Worm (Caenorhabditis elegans) whole organism, late embryonic: ENCODE results near the gene F59B2.13.

ENCODE experiments used
- C08G9.2 ChIP-seq: sonication (generic microtip); optimal IDR thresholded peaks from 2 replicates; lab custom pipeline; 2016; ENCODE audit warnings: mild to moderate bottlenecking, missing genetic modification characterization, moderate library complexity, missing compliant biosample characterization
- C38D4.7 ChIP-seq: fragments of 200-800 bp; sonication (Bioruptor generic); optimal IDR thresholded peaks from 2 replicates; lab custom pipeline; 2018; ENCODE audit warnings: mild to moderate bottlenecking, missing genetic modification characterization, moderate library complexity, missing compliant biosample characterization
- F13H6.1 ChIP-seq: sonication (generic microtip); optimal IDR thresholded peaks from 2 replicates; lab custom pipeline; 2016; ENCODE audit warnings: missing genetic modification characterization, missing compliant biosample characterization
- K02D7.2 ChIP-seq: sonication (generic microtip); optimal IDR thresholded peaks from 2 replicates; lab custom pipeline; 2017; ENCODE audit warnings: mild to moderate bottlenecking, missing genetic modification characterization, missing compliant biosample characterization
- T23F11.4 ChIP-seq: fragments of 200-800 bp; sonication (Bioruptor generic); optimal IDR thresholded peaks from 2 replicates; lab custom pipeline; 2018; ENCODE audit warnings: mild to moderate bottlenecking, missing genetic modification characterization, missing compliant biosample characterization
- ahr-1 ChIP-seq: sonication (generic microtip); optimal IDR thresholded peaks from 2 replicates; lab custom pipeline; 2016; ENCODE audit warnings: missing genetic modification characterization, missing compliant biosample characterization
- ceh-14 ChIP-seq: sonication (generic microtip); optimal IDR thresholded peaks from 2 replicates; lab custom pipeline; 2016; ENCODE audit warnings: missing genotype, missing genetic modification characterization, missing compliant biosample characterization
- ceh-18 ChIP-seq: sonication (generic microtip); optimal IDR thresholded peaks from 2 replicates; lab custom pipeline; 2016; ENCODE audit warnings: missing genetic modification characterization, missing compliant biosample characterization
- ceh-19 ChIP-seq: fragments of 200-800 bp; sonication (Bioruptor generic); optimal IDR thresholded peaks from 2 replicates; lab custom pipeline; 2018; ENCODE audit warnings: mild to moderate bottlenecking, missing genetic modification characterization, missing compliant biosample characterization
- ceh-2 ChIP-seq: sonication (generic microtip); optimal IDR thresholded peaks from 2 replicates; lab custom pipeline; 2016; ENCODE audit warnings: missing genotype, missing genetic modification characterization, missing compliant biosample characterization
- ceh-22 ChIP-seq: sonication (generic microtip); optimal IDR thresholded peaks from 2 replicates; lab custom pipeline; 2017; ENCODE audit warnings: missing biosample characterization, missing genetic modification characterization
- ceh-24 ChIP-seq: sonication (generic microtip); optimal IDR thresholded peaks from 2 replicates; lab custom pipeline; 2016; ENCODE audit warnings: mild to moderate bottlenecking, missing genetic modification characterization, missing compliant biosample characterization
- ceh-30 ChIP-seq: fragments of 150-350 bp; optimal IDR thresholded peaks from 2 replicates; lab custom pipeline; 2014; ENCODE audit warnings: missing biosample characterization, missing genetic modification characterization
- ceh-31 ChIP-seq: sonication (generic microtip); optimal IDR thresholded peaks from 2 replicates; lab custom pipeline; 2016; ENCODE audit warnings: missing genetic modification characterization, missing compliant biosample characterization
- ceh-34 ChIP-seq: sonication (generic microtip); optimal IDR thresholded peaks from 2 replicates; lab custom pipeline; 2016; ENCODE audit warnings: mild to moderate bottlenecking, missing genetic modification characterization, missing compliant biosample characterization
- ceh-48 ChIP-seq: sonication (generic microtip); optimal IDR thresholded peaks from 2 replicates; lab custom pipeline; 2016; ENCODE audit warnings: missing genetic modification characterization, inconsistent platforms, missing compliant biosample characterization
- ceh-9 ChIP-seq: sonication (generic microtip); optimal IDR thresholded peaks from 2 replicates; lab custom pipeline; 2016; ENCODE audit warnings: mild to moderate bottlenecking, missing genetic modification characterization, inconsistent platforms, missing compliant biosample characterization
- che-1 ChIP-seq: sonication (generic microtip); optimal IDR thresholded peaks from 2 replicates; lab custom pipeline; 2016; ENCODE audit warnings: mild to moderate bottlenecking, missing genetic modification characterization, missing compliant biosample characterization
- dve-1 ChIP-seq: sonication (generic microtip); optimal IDR thresholded peaks from 2 replicates; lab custom pipeline; 2017; ENCODE audit warnings: antibody characterized with exemption, mild to moderate bottlenecking, missing genetic modification characterization, missing compliant biosample characterization
- ets-4 ChIP-seq: sonication (generic microtip); optimal IDR thresholded peaks from 2 replicates; lab custom pipeline; 2016; ENCODE audit warnings: missing genetic modification characterization, missing compliant biosample characterization
- eyg-1 ChIP-seq: sonication (generic microtip); optimal IDR thresholded peaks from 2 replicates; lab custom pipeline; 2016; ENCODE audit warnings: missing genotype, missing genetic modification characterization, missing compliant biosample characterization
- fax-1 ChIP-seq: sonication (generic microtip); optimal IDR thresholded peaks from 2 replicates; lab custom pipeline; 2016; ENCODE audit warnings: missing genotype, missing genetic modification characterization, missing compliant biosample characterization
- fkh-10 ChIP-seq: fragments of 150-350 bp; optimal IDR thresholded peaks from 2 replicates; lab custom pipeline; 2014; ENCODE audit warnings: missing biosample characterization, missing genetic modification reagents, missing genetic modification characterization
- fkh-6 ChIP-seq: sonication (generic microtip); optimal IDR thresholded peaks from 2 replicates; lab custom pipeline; 2016; ENCODE audit warnings: missing genetic modification characterization, missing compliant biosample characterization
- gmeb-2 ChIP-seq: sonication (generic microtip); optimal IDR thresholded peaks from 2 replicates; lab custom pipeline; 2016; ENCODE audit warnings: missing genetic modification characterization, inconsistent platforms, missing compliant biosample characterization
- hlh-13 ChIP-seq: fragments of 200-800 bp; sonication (Bioruptor generic); optimal IDR thresholded peaks from 2 replicates; lab custom pipeline; 2018; ENCODE audit warnings: mild to moderate bottlenecking, missing genetic modification characterization, missing compliant biosample characterization
- hlh-6 ChIP-seq: sonication (generic microtip); optimal IDR thresholded peaks from 2 replicates; lab custom pipeline; 2016; ENCODE audit warnings: missing genotype, missing genetic modification characterization, missing compliant biosample characterization
- hlh-8 ChIP-seq: sonication (generic microtip); optimal IDR thresholded peaks from 2 replicates; lab custom pipeline; 2016; ENCODE audit warnings: missing genotype, missing genetic modification characterization, missing compliant biosample characterization
- lim-6 ChIP-seq: sonication (generic microtip); optimal IDR thresholded peaks from 2 replicates; lab custom pipeline; 2016; ENCODE audit warnings: missing genetic modification characterization, missing compliant biosample characterization
- lin-11 ChIP-seq: fragments of 200-800 bp; sonication (Bioruptor generic); optimal IDR thresholded peaks from 2 replicates; lab custom pipeline; 2018; ENCODE audit warnings: mild to moderate bottlenecking, missing genetic modification characterization, missing compliant biosample characterization
- nhr-11 ChIP-seq: fragments of 150-350 bp; optimal IDR thresholded peaks from 2 replicates; lab custom pipeline; 2014; ENCODE audit warnings: missing biosample characterization, missing genetic modification characterization
- nhr-232 ChIP-seq: sonication (generic microtip); optimal IDR thresholded peaks from 2 replicates; lab custom pipeline; 2016; ENCODE audit warnings: missing genetic modification characterization, missing compliant biosample characterization
- npax-4 ChIP-seq: sonication (generic microtip); optimal IDR thresholded peaks from 2 replicates; lab custom pipeline; 2016; ENCODE audit warnings: missing genetic modification characterization, missing compliant biosample characterization
- odd-2 ChIP-seq: sonication (generic microtip); optimal IDR thresholded peaks from 2 replicates; lab custom pipeline; 2017; ENCODE audit warnings: antibody characterized with exemption, mild to moderate bottlenecking, missing genetic modification characterization, missing compliant biosample characterization
- pag-3 ChIP-seq: sonication (generic microtip); optimal IDR thresholded peaks from 2 replicates; lab custom pipeline; 2016; ENCODE audit warnings: missing compliant biosample characterization, missing genetic modification characterization, borderline replicate concordance
- pha-2 ChIP-seq: sonication (generic microtip); optimal IDR thresholded peaks from 2 replicates; lab custom pipeline; 2017; ENCODE audit warnings: mild to moderate bottlenecking, missing genetic modification characterization, missing compliant biosample characterization
- pros-1 ChIP-seq: fragments of 150-350 bp; optimal IDR thresholded peaks from 2 replicates; lab custom pipeline; 2014; ENCODE audit warnings: missing biosample characterization, missing genetic modification reagents, missing genetic modification characterization
- ref-2 ChIP-seq: sonication (generic microtip); optimal IDR thresholded peaks from 2 replicates; lab custom pipeline; 2016; ENCODE audit warnings: missing genetic modification characterization, missing compliant biosample characterization
- sdc-2 ChIP-seq: sonication (generic microtip); optimal IDR thresholded peaks from 2 replicates; lab custom pipeline; 2016; ENCODE audit warnings: missing genotype, missing genetic modification characterization, missing compliant biosample characterization
- sox-2 ChIP-seq: fragments of 200-800 bp; sonication (Bioruptor generic); IDR thresholded peaks from 2 replicates; pipeline ENCODE4 v1.3.6; 2022; ENCODE audit warnings: missing genetic modification reagents, missing genetic modification characterization, missing compliant biosample characterization
- sox-4 ChIP-seq: sonication (generic microtip); optimal IDR thresholded peaks from 2 replicates; lab custom pipeline; 2017; ENCODE audit warnings: mild to moderate bottlenecking, missing genetic modification characterization, inconsistent platforms, missing compliant biosample characterization
- syd-9 ChIP-seq: sonication (generic microtip); optimal IDR thresholded peaks from 2 replicates; lab custom pipeline; 2016; ENCODE audit warnings: mild to moderate bottlenecking, missing genetic modification characterization, moderate library complexity, missing compliant biosample characterization
- unc-3 ChIP-seq, 2 experiments: fragments of 200-800 bp in 1 of 2; sonication (Bioruptor generic) in 1 of 2; sonication (generic microtip) in 1 of 2; conservative IDR thresholded peaks in 1 of 2; optimal IDR thresholded peaks in 1 of 2; 2 replicates each; pipeline versions ENCODE4 v1.3.6 to Lab custom; 2016 to 2022; ENCODE audit warnings: missing compliant biosample characterization in 2 of 2, missing genetic modification characterization in 2 of 2, missing genetic modification reagents in 1 of 2
- unc-86 ChIP-seq: sonication (generic microtip); optimal IDR thresholded peaks from 2 replicates; lab custom pipeline; 2016; ENCODE audit warnings: missing genetic modification characterization, missing compliant biosample characterization
- zip-5 ChIP-seq: sonication (generic microtip); optimal IDR thresholded peaks from 2 replicates; lab custom pipeline; 2016; ENCODE audit warnings: missing genetic modification characterization, missing compliant biosample characterization

The F59B2.13 gene

DNA sequence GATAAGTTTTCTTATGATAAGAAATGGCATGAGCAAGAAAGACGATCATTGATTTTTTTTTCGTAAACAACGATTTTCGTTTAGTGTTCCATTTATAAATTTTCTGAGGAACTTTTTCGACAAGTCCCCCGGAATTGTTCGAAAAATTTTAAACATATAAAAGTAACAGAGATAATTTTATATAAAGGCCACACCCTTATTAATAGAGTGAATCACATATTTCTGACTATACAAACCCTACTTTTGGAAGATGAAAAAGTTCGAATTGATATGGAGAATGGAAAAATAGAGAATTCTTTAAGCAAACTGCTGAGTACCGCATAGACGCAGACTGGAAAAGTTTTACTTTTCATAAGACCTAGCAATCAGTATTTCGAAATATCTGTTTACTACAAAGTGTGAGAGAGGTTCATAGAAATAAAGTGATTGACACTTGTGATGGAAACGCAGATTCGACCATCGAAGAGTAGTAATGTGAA is 24.3 kb upstream of the F59B2.13 start (continued):
- TF ChIP-seq nhr-232 (tag; lab: Kevin White, UChicago) (no peak), dve-1 (tag; lab: Kevin White, UChicago) (no peak), pha-2 (no peak), nhr-11 (tag; lab: Kevin White, UChicago) (no peak), ceh-30 (peak; percentile 78), ceh-2 (no peak), ceh-48 (tag; lab: Kevin White, UChicago) (no peak), pag-3 (tag; lab: Kevin White, UChicago) (no peak), T23F11.4 (peak; percentile 15), ceh-34 (tag; lab: Kevin White, UChicago) (no peak), F13H6.1 (no peak), odd-2 (tag; lab: Kevin White, UChicago) (no peak), hlh-8 (tag; lab: Kevin White, UChicago) (no peak), syd-9 (tag; lab: Kevin White, UChicago) (no peak), ceh-18 (no peak), ceh-19 (GFP tag; lab: Kevin White, UChicago) (no peak), hlh-13 (GFP tag; lab: Kevin White, UChicago) (no peak), ceh-24 (no peak), lin-11 (tag; lab: Kevin White, UChicago) (no peak), sox-2 (GFP tag; lab: Robert Waterston, UW) (no peak), lim-6 (no peak)

DNA sequence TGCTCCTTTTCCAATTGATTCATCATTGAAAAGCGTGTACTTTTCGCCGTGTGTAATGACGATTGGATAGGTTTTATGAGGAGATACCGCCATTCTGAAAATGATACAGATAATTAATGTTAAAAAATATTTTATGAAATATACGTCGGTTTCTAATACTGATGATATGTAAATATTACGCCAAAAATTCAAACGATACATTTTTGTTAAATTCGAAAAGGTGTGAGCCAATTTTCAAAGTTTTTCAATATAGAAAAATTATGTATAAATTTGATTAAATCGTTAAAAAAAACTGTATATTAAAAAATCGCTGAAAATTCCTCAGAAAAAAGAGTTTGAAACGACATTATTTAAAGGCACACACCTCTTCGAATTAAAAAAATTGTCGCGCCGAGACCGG is 23.7 kb upstream of the F59B2.13 start, which contains the start of gene ikke-1:
Gene ikke-1, minus strand, starts transcription at position 101 of the 400 bp plus-strand sequence.
- TF ChIP-seq unc-3 (GFP tag; conservative IDR thresholded peaks at IDR 0.05; lab: Robert Waterston, UW), result no peak
- no peak for TF ChIP-seq unc-3 (tag; optimal IDR thresholded peaks at IDR 0.05; lab: Kevin White, UChicago)
- no peak for TF ChIP-seq hlh-13 (GFP tag; lab: Kevin White, UChicago)
- TF ChIP-seq che-1 (tag; lab: Kevin White, UChicago), result no peak
- TF ChIP-seq C08G9.2 (tag; lab: Kevin White, UChicago), result no peak
- TF ChIP-seq ets-4 (tag; lab: Kevin White, UChicago), result no peak
- no peak for TF ChIP-seq ceh-2
- TF ChIP-seq ceh-22, result no peak
- no peak for TF ChIP-seq ceh-48 (tag; lab: Kevin White, UChicago)

DNA sequence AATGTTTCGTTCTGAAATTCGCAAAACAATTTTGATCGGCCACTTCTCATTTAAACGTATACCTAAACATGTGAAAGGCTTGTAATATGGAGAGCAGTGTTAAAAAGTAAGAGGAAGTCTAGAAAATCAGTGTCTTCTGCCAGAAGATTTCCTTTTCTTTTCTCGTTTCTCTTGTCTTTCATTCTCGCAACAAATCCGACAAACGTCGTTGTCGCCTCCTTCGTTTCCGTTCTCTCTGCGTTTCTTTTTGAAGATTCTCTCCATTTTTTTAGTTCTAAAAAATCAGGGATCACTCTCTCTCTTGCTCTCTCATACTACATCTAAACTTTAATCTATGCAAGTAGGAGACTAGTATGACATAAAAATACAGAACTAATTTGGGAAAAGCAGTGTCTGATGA is 20.4 kb upstream of the F59B2.13 start:
- TF ChIP-seq C38D4.7 (GFP tag; lab: Kevin White, UChicago) (no peak), unc-3 (GFP tag; conservative IDR thresholded peaks at IDR 0.05; lab: Robert Waterston, UW) (no peak), unc-3 (tag; optimal IDR thresholded peaks at IDR 0.05; lab: Kevin White, UChicago) (no peak), ceh-30 (no peak), unc-86 (no peak), fkh-6 (tag; lab: Kevin White, UChicago) (no peak), npax-4 (tag; lab: Kevin White, UChicago) (no peak), che-1 (tag; lab: Kevin White, UChicago) (no peak), zip-5 (tag; lab: Kevin White, UChicago) (no peak), fkh-10 (GFP tag; lab: Kevin White, UChicago) (no peak), ceh-34 (tag; lab: Kevin White, UChicago) (no peak)

DNA sequence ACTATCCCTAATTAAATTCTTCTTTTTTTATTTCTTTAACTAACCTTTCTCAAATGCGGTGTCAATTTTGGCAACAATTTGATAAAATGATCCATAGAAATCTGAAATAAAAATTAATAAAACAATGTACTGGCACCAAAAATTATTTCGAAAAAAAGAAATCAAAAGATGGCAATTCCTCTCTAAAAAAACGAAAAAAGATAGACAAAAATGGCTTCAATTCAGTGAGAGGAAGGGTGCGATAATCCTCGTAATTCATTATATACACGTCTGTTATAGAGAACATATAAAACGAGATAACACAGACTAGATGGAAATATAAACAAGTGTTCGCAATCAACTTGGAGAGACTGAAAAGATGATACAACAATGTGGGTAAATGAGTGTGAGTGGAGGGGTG is 19.0 kb upstream of the F59B2.13 start, which contains the start of gene R107.2:
Gene R107.2, minus strand, starts transcription at position 101 of the 400 bp plus-strand sequence.
- TF ChIP-seq hlh-6 (no peak), dve-1 (tag; lab: Kevin White, UChicago) (no peak), gmeb-2 (no peak), ref-2 (tag; lab: Kevin White, UChicago) (no peak), nhr-232 (tag; lab: Kevin White, UChicago) (no peak), ceh-31 (tag; lab: Kevin White, UChicago) (no peak), ceh-9 (no peak), sox-4 (no peak), odd-2 (tag; lab: Kevin White, UChicago) (no peak), sdc-2 (tag; lab: Kevin White, UChicago) (no peak), hlh-13 (GFP tag; lab: Kevin White, UChicago) (no peak), ahr-1 (tag; lab: Kevin White, UChicago) (no peak), K02D7.2 (no peak), unc-86 (no peak), eyg-1 (tag; lab: Kevin White, UChicago) (no peak), fax-1 (tag; lab: Kevin White, UChicago) (no peak), ceh-19 (GFP tag; lab: Kevin White, UChicago) (no peak), ceh-14 (tag; lab: Kevin White, UChicago) (no peak), pros-1 (no peak)
